Fruit fly (Drosophila melanogaster): ENCODE measurements around the gene CG2150.

CG2150 gene

dm6 chr3R:31745629-31746081 is 18.9 kb downstream of the CG2150 start, which contains the start of gene awd (continued):
- TF ChIP-seq vfl (GFP tag; optimal IDR thresholded peaks at IDR 0.05), result no peak
- peak; percentile 60 for TF ChIP-seq CG17186 (GFP tag; optimal IDR thresholded peaks at IDR 0.05)
- TF ChIP-seq CG11723 (GFP tag; optimal IDR thresholded peaks at IDR 0.05), result no peak
- no peak for TF ChIP-seq CG14667 (GFP tag; IDR thresholded peaks at IDR 0.05)
- peak; percentile 17 for TF ChIP-seq Ets97D (GFP tag; optimal IDR thresholded peaks at IDR 0.05)
- TF ChIP-seq zfh2 (GFP tag; optimal IDR thresholded peaks at IDR 0.05), result no peak
- no peak for TF ChIP-seq gcm2 (GFP tag; optimal IDR thresholded peaks at IDR 0.05)
- TF ChIP-seq Hr78 (GFP tag; optimal IDR thresholded peaks at IDR 0.05), result no peak
- no peak for TF ChIP-seq CG14014 (GFP tag; IDR thresholded peaks at IDR 0.05)
- TF ChIP-seq hkb (optimal IDR thresholded peaks at IDR 0.05), result no peak
- TF ChIP-seq hkb (GFP tag; IDR thresholded peaks at IDR 0.05), result no peak
- TF ChIP-seq CG7271 (tag; optimal IDR thresholded peaks at IDR 0.05), result no peak
- peak; percentile 76 for TF ChIP-seq sd (tag; optimal IDR thresholded peaks at IDR 0.05)
- TF ChIP-seq Max (GFP tag; optimal IDR thresholded peaks at IDR 0.05), result peak; percentile 48
- peak; percentile 34 for TF ChIP-seq CG3281 (GFP tag; optimal IDR thresholded peaks at IDR 0.05)
- peak; percentile 74 for TF ChIP-seq E2f2 (GFP tag; IDR thresholded peaks at IDR 0.05)
- TF ChIP-seq mirr (GFP tag; optimal IDR thresholded peaks at IDR 0.05), result no peak
- no peak for TF ChIP-seq CG14965 (GFP tag; optimal IDR thresholded peaks at IDR 0.05; ENCODE audit: borderline replicate concordance)
- no peak for TF ChIP-seq CG30403 (GFP tag; optimal IDR thresholded peaks at IDR 0.05)
- TF ChIP-seq btn (GFP tag; optimal IDR thresholded peaks at IDR 0.05), result no peak
- no peak for TF ChIP-seq inv (GFP tag; IDR thresholded peaks at IDR 0.05; ENCODE audit: partially characterized antibody)
- peak; percentile 48 for TF ChIP-seq Myb (GFP tag; optimal IDR thresholded peaks at IDR 0.05)
- no peak for TF ChIP-seq nau (GFP tag; optimal IDR thresholded peaks at IDR 0.05)
- TF ChIP-seq tio (GFP tag; optimal IDR thresholded peaks at IDR 0.05), result no peak
- no peak for TF ChIP-seq CG17568 (GFP tag; optimal IDR thresholded peaks at IDR 0.05)
- TF ChIP-seq Xrp1 (GFP tag; IDR thresholded peaks at IDR 0.05), result no peak
- no peak for TF ChIP-seq Mes4 (GFP tag; optimal IDR thresholded peaks at IDR 0.05)
- TF ChIP-seq gce (GFP tag; IDR thresholded peaks at IDR 0.05), result no peak
- peak; percentile 48 for TF ChIP-seq Dref (GFP tag; IDR thresholded peaks at IDR 0.05)
- TF ChIP-seq lov (optimal IDR thresholded peaks at IDR 0.05), result no peak
- TF ChIP-seq lov (GFP tag; IDR thresholded peaks at IDR 0.05), result peak; percentile 28; the same call in 1 of the 3 replicates
- TF ChIP-seq pan (optimal IDR thresholded peaks at IDR 0.05), result no peak
- no peak for TF ChIP-seq pan (GFP tag; optimal IDR thresholded peaks at IDR 0.05 in 1 of 2, IDR thresholded peaks at IDR 0.05 in 1 of 2)
- no peak for TF ChIP-seq Blimp-1 (GFP tag; optimal IDR thresholded peaks at IDR 0.05)
- TF ChIP-seq Lpt (GFP tag; optimal IDR thresholded peaks at IDR 0.05), result no peak
- no peak for TF ChIP-seq CG16863 (GFP tag; optimal IDR thresholded peaks at IDR 0.05)
- no peak for TF ChIP-seq da (GFP tag; optimal IDR thresholded peaks at IDR 0.05)
- TF ChIP-seq Dek (tag; optimal IDR thresholded peaks at IDR 0.05), result no peak
- peak; percentile 85 for TF ChIP-seq CG15514 (GFP tag; optimal IDR thresholded peaks at IDR 0.05)
- no peak for TF ChIP-seq fd3F (GFP tag; optimal IDR thresholded peaks at IDR 0.05)
- TF ChIP-seq grn (GFP tag; optimal IDR thresholded peaks at IDR 0.05), result no peak
- no peak for TF ChIP-seq CG10565 (GFP tag; optimal IDR thresholded peaks at IDR 0.05)
- TF ChIP-seq CG12236 (GFP tag; optimal IDR thresholded peaks at IDR 0.05), result no peak
- no peak for TF ChIP-seq nerfin-1 (tag; optimal IDR thresholded peaks at IDR 0.05)
- TF ChIP-seq CG8765 (GFP tag; IDR thresholded peaks at IDR 0.05), result no peak
- TF ChIP-seq maf-S (GFP tag; optimal IDR thresholded peaks at IDR 0.05), result no peak
- no peak for TF ChIP-seq repo (GFP tag; optimal IDR thresholded peaks at IDR 0.05)
- no peak for TF ChIP-seq CG18764 (GFP tag; optimal IDR thresholded peaks at IDR 0.05)
- TF ChIP-seq CG13424 (tag; optimal IDR thresholded peaks at IDR 0.05), result no peak
- no peak for TF ChIP-seq bbx (GFP tag; IDR thresholded peaks at IDR 0.05; ENCODE audit: partially characterized antibody)
- TF ChIP-seq nmo (GFP tag; optimal IDR thresholded peaks at IDR 0.05), result peak; percentile 22
- TF ChIP-seq CkIIα-i1 (GFP tag; IDR thresholded peaks at IDR 0.05), result no peak

Data from whole organism, embryonic.